Worm (Caenorhabditis elegans) whole organism, L4 larva: ENCODE data around the gene dmsr-8.

Experiments
- F44E2.7 ChIP-seq: fragments of 200-800 bp; sonication (Bioruptor generic); IDR thresholded peaks from 2 replicates; pipeline ENCODE4 v2.1.2; 2022; ENCODE audit warnings: missing genetic modification characterization, missing compliant biosample characterization
- Y5F2A.4 ChIP-seq: fragments of 200-800 bp; sonication (Bioruptor generic); optimal IDR thresholded peaks from 2 replicates; lab custom pipeline; 2018; ENCODE audit warnings: mild to moderate bottlenecking, missing genetic modification characterization, missing compliant biosample characterization
- Y75B8A.6 ChIP-seq: fragments of 200-800 bp; sonication (Bioruptor generic); IDR thresholded peaks from 2 replicates; pipeline ENCODE4 v1.3.6; 2022; ENCODE audit warnings: missing genetic modification reagents, missing genetic modification characterization, missing compliant biosample characterization
- ZK337.2 ChIP-seq: fragments of 200-800 bp; sonication (Bioruptor generic); IDR thresholded peaks from 2 replicates; pipeline ENCODE4 v1.3.6; 2022; ENCODE audit warnings: missing genetic modification reagents, missing genetic modification characterization, missing compliant biosample characterization
- aha-1 ChIP-seq: fragments of 150-350 bp; peaks from one replicate; lab custom pipeline; 2014; ENCODE audit warnings: missing biosample characterization, missing genetic modification characterization
- ceh-62 ChIP-seq: sonication (generic microtip); optimal IDR thresholded peaks from 2 replicates; lab custom pipeline; 2017; ENCODE audit warnings: missing biosample characterization, missing genetic modification characterization
- ces-1 ChIP-seq: fragments of 150-350 bp; sonication (generic microtip); optimal IDR thresholded peaks from 4 replicates; lab custom pipeline; 2014; ENCODE audit warnings: missing biosample characterization, missing genetic modification reagents, missing genetic modification characterization
- dmd-6 ChIP-seq: fragments of 200-800 bp; sonication (Bioruptor generic); IDR thresholded peaks from 2 replicates; pipeline ENCODE4 v1.3.6; 2022; ENCODE audit warnings: missing genetic modification reagents, missing genetic modification characterization, missing compliant biosample characterization
- dve-1 ChIP-seq: sonication (generic microtip); optimal IDR thresholded peaks from 2 replicates; lab custom pipeline; 2017; ENCODE audit warnings: antibody characterized with exemption, mild to moderate bottlenecking, missing genetic modification characterization, missing compliant biosample characterization; ENCODE audit not compliant: insufficient read depth
- egl-43 ChIP-seq: fragments of 200-800 bp; sonication (Bioruptor generic); IDR thresholded peaks from 2 replicates; pipeline ENCODE4 v1.3.6; 2022; ENCODE audit warnings: missing genetic modification reagents, missing genetic modification characterization, missing compliant biosample characterization
- hlh-30 ChIP-seq: sonication (generic microtip); optimal IDR thresholded peaks from 2 replicates; lab custom pipeline; 2017; ENCODE audit warnings: antibody characterized with exemption, mild to moderate bottlenecking, missing genetic modification characterization, missing compliant biosample characterization; ENCODE audit not compliant: insufficient read depth
- lim-7 ChIP-seq: fragments of 200-800 bp; sonication (Bioruptor generic); IDR thresholded peaks from 2 replicates; pipeline ENCODE4 v1.3.6; 2022; ENCODE audit warnings: missing genetic modification characterization, missing compliant biosample characterization
- lin-1 ChIP-seq: fragments of 200-800 bp; sonication (Bioruptor generic); IDR thresholded peaks from 2 replicates; pipeline ENCODE4 v1.3.6; 2022; ENCODE audit warnings: missing genetic modification reagents, missing genetic modification characterization, missing compliant biosample characterization
- lin-29 ChIP-seq: fragments of 200-800 bp; sonication (Bioruptor generic); IDR thresholded peaks from 2 replicates; pipeline ENCODE4 v1.3.6; 2022; ENCODE audit warnings: missing genetic modification reagents, missing genetic modification characterization, missing compliant biosample characterization
- lin-38 ChIP-seq: fragments of 200-800 bp; sonication (Bioruptor generic); IDR thresholded peaks from 2 replicates; pipeline ENCODE4 v1.3.6; 2022; ENCODE audit warnings: missing genetic modification reagents, missing genetic modification characterization, missing compliant biosample characterization
- lin-39 ChIP-seq: fragments of 150-350 bp; optimal IDR thresholded peaks from 2 replicates; lab custom pipeline; 2014; ENCODE audit warnings: missing biosample characterization, missing genetic modification reagents, missing genetic modification characterization
- lsy-2 ChIP-seq, 2 experiments: fragments of 150-350 bp in 1 of 2; sonication (generic microtip) in 1 of 2; optimal IDR thresholded peaks; 2 replicates each; lab custom pipeline; 2014 to 2017; ENCODE audit warnings: missing biosample characterization in 2 of 2, missing genetic modification characterization in 2 of 2
- mdt-29 ChIP-seq: fragments of 200-800 bp; sonication (Bioruptor generic); IDR thresholded peaks from 2 replicates; pipeline ENCODE4 v1.3.6; 2022; ENCODE audit warnings: missing genetic modification reagents, missing genetic modification characterization, missing compliant biosample characterization
- mxl-2 ChIP-seq: fragments of 200-800 bp; sonication (Bioruptor generic); conservative IDR thresholded peaks from 2 replicates; pipeline ENCODE4 v1.3.6; 2022; ENCODE audit warnings: missing genetic modification reagents, missing genetic modification characterization, missing compliant biosample characterization
- nhr-10 ChIP-seq: fragments of 150-350 bp; optimal IDR thresholded peaks from 2 replicates; lab custom pipeline; 2014; ENCODE audit warnings: missing biosample characterization, missing genetic modification characterization
- nhr-102 ChIP-seq: sonication (generic microtip); optimal IDR thresholded peaks from 2 replicates; lab custom pipeline; 2016; ENCODE audit warnings: mild to moderate bottlenecking, missing genetic modification characterization, moderate library complexity, missing compliant biosample characterization
- nhr-28 ChIP-seq: fragments of 150-350 bp; optimal IDR thresholded peaks from 2 replicates; lab custom pipeline; 2014; ENCODE audit warnings: missing biosample characterization, missing genetic modification characterization
- nhr-41 ChIP-seq: fragments of 200-800 bp; sonication (Bioruptor generic); IDR thresholded peaks from 2 replicates; pipeline ENCODE4 v1.3.6; 2022; ENCODE audit warnings: missing genetic modification reagents, missing genetic modification characterization, missing compliant biosample characterization
- pha-4 ChIP-seq, 2 experiments: fragments of 150-350 bp in 1 of 2; fragments of 200-800 bp in 1 of 2; sonication (Bioruptor generic) in 1 of 2; IDR thresholded peaks in 1 of 2; optimal IDR thresholded peaks in 1 of 2; 2 replicates each; pipeline versions ENCODE4 v1.3.6 to Lab custom; 2014 to 2022; ENCODE audit warnings: missing genetic modification characterization in 2 of 2, missing genetic modification reagents in 2 of 2, missing biosample characterization in 1 of 2, missing compliant biosample characterization in 1 of 2
- php-3 ChIP-seq: fragments of 200-800 bp; sonication (Bioruptor generic); IDR thresholded peaks from 2 replicates; pipeline ENCODE4 v1.3.6; 2022; ENCODE audit warnings: missing genetic modification reagents, missing genetic modification characterization, missing compliant biosample characterization
- pqm-1 ChIP-seq: sonication (generic microtip); optimal IDR thresholded peaks from 2 replicates; lab custom pipeline; 2017; ENCODE audit warnings: missing biosample characterization, missing genetic modification characterization
- snpc-4 ChIP-seq: fragments of 150-350 bp; optimal IDR thresholded peaks from 2 replicates; lab custom pipeline; 2014; ENCODE audit warnings: missing biosample characterization, missing genetic modification characterization
- spr-3 ChIP-seq: fragments of 200-800 bp; sonication (Bioruptor generic); optimal IDR thresholded peaks from 2 replicates; lab custom pipeline; 2018; ENCODE audit warnings: mild to moderate bottlenecking, missing genetic modification characterization, missing compliant biosample characterization
- unc-62 ChIP-seq, 3 experiments: fragments of 150-350 bp in 1 of 3; sonication (generic microtip); optimal IDR thresholded peaks in 2 of 3; peaks in 1 of 3; 1 replicate in 1 of 3; 2 replicates in 2 of 3; lab custom pipeline; 2014 to 2017; ENCODE audit warnings: missing biosample characterization in 3 of 3, missing genetic modification characterization in 3 of 3, missing genetic modification reagents in 3 of 3, missing genotype in 1 of 3
- ztf-7 ChIP-seq: fragments of 150-350 bp; optimal IDR thresholded peaks from 2 replicates; lab custom pipeline; 2014; ENCODE audit warnings: missing biosample characterization, missing genetic modification characterization

dmsr-8 gene

DNA sequence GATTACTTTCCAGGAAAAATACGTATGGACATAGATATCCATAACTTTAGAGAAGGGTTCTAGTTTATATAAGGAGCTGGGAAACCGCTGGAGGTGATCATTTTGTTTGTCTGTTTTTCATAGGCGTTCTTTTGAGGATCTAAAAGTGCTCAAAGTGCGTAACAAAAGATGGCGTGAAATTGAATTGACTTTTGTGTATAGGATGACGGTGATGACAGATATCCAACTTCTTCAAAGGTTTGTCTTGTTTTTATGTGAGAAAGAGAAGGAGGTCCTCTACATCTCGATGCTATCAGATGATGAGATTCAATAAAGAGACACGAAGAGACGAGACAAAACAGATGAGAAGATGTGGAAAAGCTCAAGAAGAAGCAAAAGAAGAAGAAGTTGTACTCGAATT, 2.5 kb upstream of the dmsr-8 start:
- TF ChIP-seq unc-62 (GFP tag; optimal IDR thresholded peaks at IDR 0.05 in 1 of 2; lab: Kevin White, UChicago) (peak in 1 of 2 experiments; percentile 96), unc-62 (tag; optimal IDR thresholded peaks at IDR 0.05; lab: Kevin White, UChicago) (no peak), mdt-29 (no peak)

DNA sequence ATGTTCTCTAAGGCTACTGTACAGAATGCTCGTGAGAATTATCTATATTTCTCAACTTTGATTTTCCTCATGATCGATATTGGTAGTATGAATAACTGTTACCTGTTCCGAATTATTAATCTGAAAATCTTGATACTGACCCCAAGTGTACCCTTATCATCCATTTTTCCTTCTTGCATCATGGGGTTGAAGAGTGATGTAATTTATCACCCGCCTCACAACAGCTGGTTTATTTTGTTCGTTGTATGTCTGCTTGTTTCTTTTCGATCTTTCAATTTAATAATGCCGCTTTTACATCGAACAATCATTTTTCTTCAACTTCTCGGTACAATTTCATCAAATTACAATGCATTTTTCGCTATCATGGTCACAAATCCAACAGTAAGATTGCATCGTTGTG, 5.3 kb downstream of the dmsr-8 start, which contains the start of gene C35A5.6:
TSS of gene C35A5.6 (plus strand) at position 283 of the 400 bp plus-strand sequence.
- TF ChIP-seq nhr-10 (tag; lab: Kevin White, UChicago) = no peak
- TF ChIP-seq lin-39 (tag; lab: Kevin White, UChicago) = no peak
- no peak for TF ChIP-seq unc-62 (GFP tag; optimal IDR thresholded peaks at IDR 0.05 in 1 of 2; lab: Kevin White, UChicago)
- TF ChIP-seq unc-62 (tag; optimal IDR thresholded peaks at IDR 0.05; lab: Kevin White, UChicago) = no peak
- TF ChIP-seq snpc-4 = no peak
- TF ChIP-seq nhr-28 (tag; lab: Kevin White, UChicago) = peak; percentile 16
- no peak for TF ChIP-seq lim-7
- peak; percentile 97 for TF ChIP-seq ztf-7 (tag; lab: Kevin White, UChicago)
- TF ChIP-seq hlh-30 (tag; lab: Kevin White, UChicago) = peak; percentile 52

DNA sequence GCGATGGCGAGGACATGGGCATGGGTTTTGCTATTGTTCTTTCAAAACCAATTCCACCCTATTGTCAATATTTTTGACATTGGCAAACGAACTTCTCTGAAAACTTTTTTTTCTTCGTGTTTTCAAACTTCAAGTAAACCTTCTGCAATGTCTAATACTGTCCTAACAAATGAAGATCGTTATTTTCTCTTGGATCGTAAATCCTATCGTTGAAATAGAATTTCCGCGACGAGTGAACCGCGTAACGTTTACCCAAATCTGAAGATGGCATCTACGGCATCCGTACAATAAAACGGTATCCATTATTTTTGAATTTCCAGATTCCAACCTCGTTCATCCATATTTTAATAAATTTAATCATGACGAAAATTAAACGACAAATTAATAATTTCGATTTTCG, 8.6 kb downstream of the dmsr-8 start, which contains the start of gene C35A5.5:
TSS of gene C35A5.5 (plus strand) at position 301 of the 400 bp plus-strand sequence.
- TF ChIP-seq egl-43 (GFP tag; lab: Robert Waterston, UW) (no peak), nhr-28 (tag; lab: Kevin White, UChicago) (no peak), mxl-2 (GFP tag; lab: Robert Waterston, UW) (no peak), dmd-6 (no peak), pha-4 (GFP tag; IDR thresholded peaks at IDR 0.05; lab: Robert Waterston, UW) (no peak), pha-4 (tag; optimal IDR thresholded peaks at IDR 0.05; lab: Kevin White, UChicago) (no peak), ZK337.2 (GFP tag; lab: Robert Waterston, UW) (no peak), ces-1 (GFP tag; lab: Kevin White, UChicago) (no peak)

DNA sequence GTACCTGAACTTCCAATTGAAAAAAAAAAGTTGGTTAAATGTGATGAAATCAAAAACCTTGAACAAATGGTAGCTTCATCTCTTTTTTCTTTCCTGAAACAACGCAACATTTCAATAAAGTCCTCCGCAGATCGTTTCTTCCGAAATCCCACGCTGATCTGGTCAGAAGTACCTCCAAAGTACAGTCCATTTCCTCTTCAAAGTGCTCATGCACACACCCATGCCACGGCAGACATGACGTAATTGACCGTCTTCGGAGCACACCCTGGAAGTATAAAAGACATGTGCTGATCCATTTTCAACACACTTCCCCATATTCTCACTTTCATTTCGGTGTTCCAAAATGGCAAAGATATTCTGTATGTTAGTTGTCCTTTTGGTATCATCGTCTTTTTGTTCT, 10.3 kb downstream of the dmsr-8 start, which contains the start of gene C35A5.10:
TSS of gene C35A5.10 (plus strand) at position 301 of the 400 bp plus-strand sequence.
- TF ChIP-seq dve-1 (tag; lab: Kevin White, UChicago) (no peak), mdt-29 (no peak), pqm-1 (no peak), F44E2.7 (GFP tag; lab: Robert Waterston, UW) (no peak), spr-3 (GFP tag; lab: Kevin White, UChicago) (no peak), mxl-2 (GFP tag; lab: Robert Waterston, UW) (no peak), lin-29 (GFP tag; lab: Robert Waterston, UW) (no peak), lin-1 (GFP tag; lab: Robert Waterston, UW) (no peak), ztf-7 (tag; lab: Kevin White, UChicago) (no peak), ceh-62 (tag; lab: Kevin White, UChicago) (no peak), Y75B8A.6 (GFP tag; lab: Robert Waterston, UW) (no peak), lin-38 (GFP tag; lab: Robert Waterston, UW) (no peak), nhr-102 (tag; lab: Kevin White, UChicago) (no peak), Y5F2A.4 (GFP tag; lab: Kevin White, UChicago) (no peak), aha-1 (tag; lab: Kevin White, UChicago) (no peak), nhr-41 (GFP tag; lab: Robert Waterston, UW) (no peak), php-3 (GFP tag; lab: Robert Waterston, UW) (no peak), lsy-2 (tag; optimal IDR thresholded peaks at IDR 0.05; lab: Kevin White, UChicago) (no peak)

DNA sequence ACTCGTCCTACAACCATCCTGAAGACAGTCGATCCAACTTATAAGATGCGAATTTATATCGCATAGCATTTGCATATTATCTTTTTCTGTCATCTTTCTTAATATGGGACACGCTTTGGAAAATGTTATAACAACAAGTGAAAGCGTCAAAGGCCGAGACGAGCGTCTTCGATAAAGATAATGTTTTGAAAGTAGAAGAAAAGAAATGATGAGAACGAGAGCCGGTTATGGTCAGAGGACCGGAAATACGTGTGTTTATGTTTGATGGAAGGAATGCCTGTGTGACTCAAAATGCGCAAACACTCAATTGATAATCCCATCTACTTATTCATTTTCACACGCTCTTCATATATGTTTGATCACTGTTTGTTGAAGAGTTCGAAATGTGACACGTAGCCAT, 11.2 kb downstream of the dmsr-8 start, which contains the start of gene C35A5.11:
TSS of gene C35A5.11 (minus strand) at position 101 of the 400 bp plus-strand sequence.
- peak in 1 of 2 experiments; percentile 20 for TF ChIP-seq unc-62 (GFP tag; optimal IDR thresholded peaks at IDR 0.05 in 1 of 2; lab: Kevin White, UChicago)
- no peak for TF ChIP-seq unc-62 (tag; optimal IDR thresholded peaks at IDR 0.05; lab: Kevin White, UChicago)
- no peak for TF ChIP-seq nhr-102 (tag; lab: Kevin White, UChicago)
- no peak for TF ChIP-seq ceh-62 (tag; lab: Kevin White, UChicago)
- TF ChIP-seq, all 104 proteins: peak for 1
